Worm (Caenorhabditis elegans) whole organism, mixed stage, embryonic: Measurements from ENCODE around the gene C03G6.6.
A peak's percentile ranks its signal among the peaks of the same experiment; 100 is the strongest.
"Not testable (repeated sequence)": the region's sequence is repeated elsewhere in the genome, so short reads cannot be mapped to it uniquely, and the experiment has no call there.

ENCODE experiments used
- M03D4.4 ChIP-seq: sonication (generic microtip); optimal IDR thresholded peaks from 2 replicates; lab custom pipeline; 2017; ENCODE audit warnings: mild to moderate bottlenecking, missing genetic modification characterization, missing compliant biosample characterization
- bed-3 ChIP-seq: fragments of 200-800 bp; sonication (Bioruptor generic); optimal IDR thresholded peaks from 3 replicates; lab custom pipeline; 2018; ENCODE audit warnings: mild to moderate bottlenecking, missing genetic modification characterization, moderate library complexity, missing compliant biosample characterization
- blmp-1 ChIP-seq: fragments of 150-350 bp; optimal IDR thresholded peaks from 2 replicates; lab custom pipeline; 2014; ENCODE audit warnings: missing biosample characterization, missing genetic modification characterization
- ceh-43 ChIP-seq: fragments of 200-800 bp; sonication (Bioruptor generic); optimal IDR thresholded peaks from 2 replicates; lab custom pipeline; 2018; ENCODE audit warnings: mild to moderate bottlenecking, missing genetic modification characterization, moderate library complexity, missing compliant biosample characterization
- ceh-83 ChIP-seq: fragments of 200-800 bp; sonication (Bioruptor generic); optimal IDR thresholded peaks from 2 replicates; lab custom pipeline; 2018; ENCODE audit warnings: mild to moderate bottlenecking, missing genetic modification characterization, missing compliant biosample characterization
- ces-1 ChIP-seq: fragments of 150-350 bp; optimal IDR thresholded peaks from 2 replicates; lab custom pipeline; 2014; ENCODE audit warnings: missing biosample characterization, missing genetic modification reagents, missing genetic modification characterization
- cnd-1 ChIP-seq: fragments of 200-800 bp; sonication (Bioruptor generic); optimal IDR thresholded peaks from 2 replicates; lab custom pipeline; 2018; ENCODE audit warnings: mild to moderate bottlenecking, missing genetic modification characterization, missing compliant biosample characterization
- drap-1 ChIP-seq: fragments of 200-800 bp; sonication (Bioruptor generic); optimal IDR thresholded peaks from 3 replicates; lab custom pipeline; 2018; ENCODE audit warnings: mild to moderate bottlenecking, missing genetic modification characterization, missing compliant biosample characterization
- elt-3 ChIP-seq: fragments of 150-350 bp; optimal IDR thresholded peaks from 2 replicates; lab custom pipeline; 2014; ENCODE audit warnings: missing biosample characterization, missing genetic modification characterization
- flh-1 ChIP-seq: fragments of 200-800 bp; sonication (Bioruptor generic); optimal IDR thresholded peaks from 2 replicates; lab custom pipeline; 2018; ENCODE audit warnings: mild to moderate bottlenecking, missing genetic modification characterization, moderate library complexity, missing compliant biosample characterization
- ham-2 ChIP-seq: fragments of 200-800 bp; sonication (Bioruptor generic); optimal IDR thresholded peaks from 2 replicates; lab custom pipeline; 2018; ENCODE audit warnings: mild to moderate bottlenecking, missing genetic modification characterization, missing compliant biosample characterization
- hlh-1 ChIP-seq: fragments of 150-350 bp; optimal IDR thresholded peaks from 2 replicates; lab custom pipeline; 2014; ENCODE audit warnings: missing biosample characterization, missing genetic modification reagents, missing genetic modification characterization
- lin-32 ChIP-seq: fragments of 200-800 bp; sonication (Bioruptor generic); optimal IDR thresholded peaks from 2 replicates; lab custom pipeline; 2018; ENCODE audit warnings: mild to moderate bottlenecking, missing genetic modification characterization, missing compliant biosample characterization
- lsy-2 ChIP-seq: fragments of 150-350 bp; optimal IDR thresholded peaks from 2 replicates; lab custom pipeline; 2014; ENCODE audit warnings: missing biosample characterization, missing genetic modification characterization
- mab-5 ChIP-seq: fragments of 150-350 bp; optimal IDR thresholded peaks from 2 replicates; lab custom pipeline; 2014; ENCODE audit warnings: missing biosample characterization, missing genetic modification characterization
- mep-1 ChIP-seq: fragments of 150-350 bp; optimal IDR thresholded peaks from 2 replicates; lab custom pipeline; 2017; ENCODE audit warnings: missing biosample characterization, missing genetic modification reagents, missing genetic modification characterization, inconsistent platforms
- mls-2 ChIP-seq: sonication (generic microtip); optimal IDR thresholded peaks from 2 replicates; lab custom pipeline; 2016; ENCODE audit warnings: mild to moderate bottlenecking, missing genetic modification characterization, moderate library complexity, missing compliant biosample characterization
- nhr-12 ChIP-seq: fragments of 150-350 bp; optimal IDR thresholded peaks from 2 replicates; lab custom pipeline; 2014; ENCODE audit warnings: missing biosample characterization, missing genetic modification characterization
- nhr-2 ChIP-seq: fragments of 150-350 bp; optimal IDR thresholded peaks from 2 replicates; lab custom pipeline; 2014; ENCODE audit warnings: missing biosample characterization, missing genetic modification characterization
- nhr-237 ChIP-seq: fragments of 150-350 bp; optimal IDR thresholded peaks from 2 replicates; lab custom pipeline; 2014; ENCODE audit warnings: missing biosample characterization, missing genetic modification characterization
- nhr-28 ChIP-seq: fragments of 150-350 bp; optimal IDR thresholded peaks from 2 replicates; lab custom pipeline; 2014; ENCODE audit warnings: missing biosample characterization, missing genetic modification characterization
- nhr-76 ChIP-seq: sonication (generic microtip); optimal IDR thresholded peaks from 2 replicates; lab custom pipeline; 2017; ENCODE audit warnings: missing biosample characterization, missing genetic modification characterization
- pha-4 ChIP-seq: fragments of 150-350 bp; optimal IDR thresholded peaks from 2 replicates; lab custom pipeline; 2018; ENCODE audit warnings: missing biosample characterization, missing genetic modification reagents, missing genetic modification characterization
- sem-2 ChIP-seq: fragments of 200-800 bp; sonication (Bioruptor generic); optimal IDR thresholded peaks from 2 replicates; lab custom pipeline; 2018; ENCODE audit warnings: mild to moderate bottlenecking, missing genetic modification characterization, missing compliant biosample characterization
- sptf-1 ChIP-seq: sonication (generic microtip); optimal IDR thresholded peaks from 2 replicates; lab custom pipeline; 2017; ENCODE audit warnings: mild to moderate bottlenecking, missing genetic modification characterization, moderate library complexity, missing compliant biosample characterization
- unc-120 ChIP-seq: sonication (generic microtip); optimal IDR thresholded peaks from 2 replicates; lab custom pipeline; 2017; ENCODE audit warnings: missing genetic modification characterization, missing compliant biosample characterization; ENCODE audit not compliant: poor library complexity, severe bottlenecking
- unc-39 ChIP-seq: fragments of 150-350 bp; optimal IDR thresholded peaks from 2 replicates; lab custom pipeline; 2014; ENCODE audit warnings: missing biosample characterization, missing genetic modification characterization
- unc-62 ChIP-seq: fragments of 150-350 bp; optimal IDR thresholded peaks from 2 replicates; lab custom pipeline; 2014; ENCODE audit warnings: missing biosample characterization, missing genetic modification reagents, missing genetic modification characterization
- zip-8 ChIP-seq: fragments of 150-350 bp; optimal IDR thresholded peaks from 2 replicates; lab custom pipeline; 2014; ENCODE audit warnings: missing biosample characterization, missing genetic modification characterization
- ztf-11 ChIP-seq: fragments of 150-350 bp; optimal IDR thresholded peaks from 2 replicates; lab custom pipeline; 2014; ENCODE audit warnings: missing biosample characterization, missing genetic modification characterization

Gene C03G6.6

DNA sequence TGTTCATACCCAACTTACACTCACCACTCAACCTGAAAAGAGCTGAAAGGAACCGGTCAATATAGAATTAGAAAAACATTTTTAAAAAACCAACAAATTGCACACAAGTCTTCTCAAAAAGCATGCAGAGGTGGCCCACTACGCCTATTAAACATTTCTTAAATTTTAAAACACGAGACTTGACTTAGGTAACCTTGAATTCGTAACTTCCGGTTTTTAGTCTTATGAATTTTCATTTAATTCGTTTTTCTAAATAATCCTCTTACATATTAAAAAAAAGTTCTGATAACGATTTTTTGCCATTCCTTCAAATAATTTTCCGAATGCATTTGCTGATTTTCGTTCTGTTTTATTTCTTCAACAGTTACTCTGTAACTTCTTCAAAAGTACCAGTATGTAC lies 29.1 kb upstream of the C03G6.6 start, which contains the start of gene clec-7:
clec-7 (plus strand) TSS at position 301 of the 400 bp plus-strand sequence.
- no peak for TF ChIP-seq unc-62
- TF ChIP-seq zip-8 (tag; lab: Kevin White, UChicago): no peak
- TF ChIP-seq nhr-237 (tag; lab: Kevin White, UChicago): no peak
- TF ChIP-seq nhr-2 (tag; lab: Kevin White, UChicago): no peak
- TF ChIP-seq mep-1: no peak
- no peak for TF ChIP-seq nhr-76

DNA sequence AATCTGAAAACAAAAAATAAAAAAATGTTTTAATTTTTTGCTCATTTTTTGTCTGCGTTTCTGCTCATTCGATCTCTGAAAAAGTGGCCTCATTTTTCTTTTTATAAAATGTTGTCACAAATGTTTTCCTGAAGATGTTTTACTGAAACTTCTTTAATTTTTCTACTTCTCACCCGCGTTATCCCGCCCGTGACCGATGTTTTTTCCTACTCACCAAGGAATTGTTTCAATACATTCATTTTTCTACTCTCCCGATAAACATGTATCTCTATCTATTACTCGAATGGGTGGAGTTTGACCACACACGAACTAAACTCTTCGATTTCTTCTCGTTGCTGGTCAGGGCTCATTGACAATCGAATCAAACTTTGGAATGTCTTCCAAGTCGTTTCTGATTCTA lies 26.4 kb upstream of the C03G6.6 start, which contains the start of gene F10G2.2:
F10G2.2 (plus strand) TSS at position 301 of the 400 bp plus-strand sequence.
- TF ChIP-seq cnd-1 (tag; lab: Kevin White, UChicago) (no peak), blmp-1 (tag; lab: Kevin White, UChicago) (no peak), ztf-11 (tag; lab: Kevin White, UChicago) (no peak), M03D4.4 (tag; lab: Kevin White, UChicago) (no peak), ces-1 (no peak), sptf-1 (tag; lab: Kevin White, UChicago) (no peak), mls-2 (tag; lab: Kevin White, UChicago) (no peak), zip-8 (tag; lab: Kevin White, UChicago) (no peak), elt-3 (tag; lab: Kevin White, UChicago) (no peak), mab-5 (tag; lab: Kevin White, UChicago) (no peak), nhr-12 (tag; lab: Kevin White, UChicago) (no peak), drap-1 (GFP tag; lab: Kevin White, UChicago) (no peak), nhr-2 (tag; lab: Kevin White, UChicago) (no peak), nhr-76 (no peak), sem-2 (GFP tag; lab: Kevin White, UChicago) (no peak), pha-4 (tag; lab: Kevin White, UChicago) (no peak), ceh-43 (GFP tag; lab: Kevin White, UChicago) (no peak), ceh-83 (GFP tag; lab: Kevin White, UChicago) (no peak)

DNA sequence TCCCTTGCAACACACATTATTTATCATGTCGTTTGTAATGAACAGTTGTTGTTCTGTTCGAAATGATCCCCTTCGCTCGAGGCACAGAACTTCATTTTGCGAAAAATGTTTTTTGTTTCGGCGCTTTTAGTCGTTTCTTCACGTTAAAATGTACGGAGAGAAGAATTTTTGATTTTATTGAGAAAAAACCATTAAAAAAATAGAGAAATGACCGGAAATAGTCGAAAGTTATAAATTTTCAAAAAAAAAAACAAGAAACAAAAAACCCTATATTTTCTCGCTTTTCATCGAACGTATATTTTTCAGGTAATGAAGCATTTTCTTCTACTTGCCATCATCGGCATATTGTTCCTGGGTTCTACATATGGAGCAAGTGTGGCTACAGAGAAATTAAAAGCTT lies 25.0 kb upstream of the C03G6.6 start, which contains the start of gene F10G2.1:
F10G2.1 (plus strand) TSS at position 301 of the 400 bp plus-strand sequence.
- TF ChIP-seq sptf-1 (tag; lab: Kevin White, UChicago) (no peak), hlh-1 (tag; lab: Kevin White, UChicago) (peak; percentile 25)

DNA sequence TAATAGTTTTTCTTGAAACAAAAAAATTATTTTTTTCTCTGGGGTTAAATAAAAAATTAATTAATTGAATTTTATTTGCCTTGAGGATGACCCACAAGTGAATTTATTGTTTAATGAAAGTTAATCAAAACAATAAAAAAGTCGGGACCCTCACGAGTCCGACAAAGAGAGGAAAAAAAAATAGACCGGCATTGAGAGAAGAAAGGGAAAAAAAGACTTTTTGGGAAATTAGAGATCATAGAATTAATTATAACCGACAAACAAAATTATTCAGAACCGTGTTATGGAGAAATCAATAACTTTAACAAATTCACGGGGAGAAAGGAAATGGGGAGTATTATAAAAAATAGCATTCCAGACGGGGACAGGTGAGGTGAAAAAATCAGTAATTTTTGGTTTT lies 20.0 kb upstream of the C03G6.6 start, which contains the start of gene F10G2.7:
F10G2.7 (minus strand) TSS at position 101 of the 400 bp plus-strand sequence.
- TF ChIP-seq cnd-1 (tag; lab: Kevin White, UChicago); bed-3; nhr-12 (tag; lab: Kevin White, UChicago): not testable (repeated sequence)

DNA sequence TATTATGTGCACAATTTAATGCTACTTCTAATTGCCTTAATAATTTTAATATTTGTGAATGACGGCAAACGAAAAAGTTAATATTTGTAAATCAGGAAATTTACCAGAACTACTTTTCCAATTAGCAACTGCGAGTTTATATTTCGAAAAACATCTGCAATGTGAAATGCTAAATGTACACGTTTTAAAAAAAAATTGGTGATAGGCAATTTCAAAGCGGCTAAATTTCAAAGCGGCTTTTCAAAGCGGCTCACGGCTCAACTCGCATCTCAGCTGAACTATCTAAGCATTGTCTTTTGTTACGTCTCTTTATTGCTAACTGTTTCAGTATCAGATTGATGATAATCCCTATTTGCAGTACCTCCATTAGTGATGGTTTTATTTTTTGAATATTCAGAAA lies 17.4 kb upstream of the C03G6.6 start, which contains the start of gene srh-187:
srh-187 (minus strand) TSS at position 101 of the 400 bp plus-strand sequence.
- TF ChIP-seq lsy-2 (tag; lab: Kevin White, UChicago) (no peak), flh-1 (GFP tag; lab: Kevin White, UChicago) (no peak), ceh-43 (GFP tag; lab: Kevin White, UChicago) (no peak), hlh-1 (tag; lab: Kevin White, UChicago) (no peak), M03D4.4 (tag; lab: Kevin White, UChicago) (no peak), nhr-28 (tag; lab: Kevin White, UChicago) (no peak), unc-39 (no peak), ham-2 (GFP tag; lab: Kevin White, UChicago) (no peak), pha-4 (tag; lab: Kevin White, UChicago) (no peak), nhr-76 (no peak), unc-120 (no peak), sptf-1 (tag; lab: Kevin White, UChicago) (no peak)

DNA sequence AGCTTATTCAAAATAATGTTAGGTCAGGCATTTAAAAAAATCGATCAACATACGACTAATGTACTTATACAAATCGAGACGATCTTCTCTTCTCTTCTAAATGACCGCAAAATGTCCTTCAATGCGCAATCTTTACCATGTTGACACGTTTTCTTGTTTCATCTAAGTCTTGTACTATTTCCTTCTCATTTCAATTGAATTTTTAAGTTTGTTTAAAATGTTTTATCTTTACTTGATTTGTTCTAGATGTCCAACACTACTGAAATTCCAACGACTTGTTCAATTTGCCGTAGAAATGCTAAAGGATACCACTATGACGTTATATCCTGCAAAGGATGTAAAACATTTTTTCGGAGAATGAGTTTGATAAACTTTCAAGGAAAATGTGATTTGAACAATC lies 15.3 kb upstream of the C03G6.6 start, which contains the start of the genes nhr-263 and nhr-148:
nhr-263 (minus strand) TSS at position 101 of the 400 bp plus-strand sequence.
nhr-148 (plus strand) TSS at position 215 of the 400 bp plus-strand sequence.
- TF ChIP-seq nhr-76 (no peak), lsy-2 (tag; lab: Kevin White, UChicago) (no peak), lin-32 (GFP tag; lab: Kevin White, UChicago) (no peak)
